Worm (Caenorhabditis elegans) whole organism, L4/young adult: ENCODE results near the gene D2023.4.

Source experiments
- dao-5 ChIP-seq: sonication (generic microtip); optimal IDR thresholded peaks from 2 replicates; lab custom pipeline; 2016; ENCODE audit warnings: missing genotype, missing genetic modification characterization, moderate library complexity, missing compliant biosample characterization
- him-1 ChIP-seq: sonication (generic microtip); optimal IDR thresholded peaks from 2 replicates; lab custom pipeline; 2016; ENCODE audit warnings: missing genotype, missing genetic modification reagents, missing genetic modification characterization, missing compliant biosample characterization

ce11 chrV:11852305-11852704 is 26.7 kb upstream of the D2023.4 start:
- TF ChIP-seq dao-5 (tag; lab: Kevin White, UChicago) (no peak), him-1 (tag; lab: Kevin White, UChicago) (no peak)
